Fruit fly (Drosophila melanogaster) whole organism, prepupa: ENCODE data around the gene CG16734.

Experiments
- CG10669 ChIP-seq: fragments of 200-800 bp; sonication (Bioruptor generic); optimal IDR thresholded peaks from 3 replicates; lab custom pipeline; 2018; ENCODE audit warnings: missing biosample characterization, mild to moderate bottlenecking, missing genetic modification characterization, moderate library complexity
- CG6163 ChIP-seq: fragments of 200-800 bp; sonication (Bioruptor generic); IDR thresholded peaks from 3 replicates; pipeline ENCODE4 v1.3.6; 2022; ENCODE audit warnings: missing biosample characterization, missing genetic modification characterization
- CG6808 ChIP-seq: fragments of 200-800 bp; sonication (Bioruptor generic); optimal IDR thresholded peaks from 3 replicates; lab custom pipeline; 2017; ENCODE audit warnings: missing biosample characterization, missing genetic modification characterization, mild to moderate bottlenecking, moderate library complexity, missing genetic modification reagents
- Ets21C ChIP-seq: fragments of 200-800 bp; sonication (Bioruptor generic); optimal IDR thresholded peaks from 3 replicates; lab custom pipeline; 2016; ENCODE audit warnings: missing biosample characterization, missing genetic modification characterization
- Met ChIP-seq: fragments of 200-800 bp; sonication (Bioruptor generic); optimal IDR thresholded peaks from 3 replicates; lab custom pipeline; 2016; ENCODE audit warnings: missing biosample characterization, missing genetic modification characterization
- fd59A ChIP-seq: fragments of 200-800 bp; sonication (Bioruptor generic); optimal IDR thresholded peaks from 2 replicates; lab custom pipeline; 2017; ENCODE audit warnings: missing biosample characterization, mild to moderate bottlenecking, missing genetic modification characterization, missing genetic modification reagents

- no peak for TF ChIP-seq CG6163 (GFP tag; lab: Robert Waterston, UW)
- TF ChIP-seq Met (GFP tag; lab: Kevin White, UChicago): no peak
- TF ChIP-seq Ets21C (GFP tag; lab: Kevin White, UChicago): no peak
- TF ChIP-seq CG6808: no peak
- TF ChIP-seq fd59A (GFP tag; lab: Kevin White, UChicago): no peak
- TF ChIP-seq CG10669 (GFP tag; lab: Kevin White, UChicago): no peak
These were observed 2.8 kb downstream of the CG16734 start, which contains the start of gene CG16736 for dm6 chr3R:9257616-9258015.
